Fruit fly (Drosophila melanogaster): ENCODE measurements around the gene Pura.

The Pura gene

DNA sequence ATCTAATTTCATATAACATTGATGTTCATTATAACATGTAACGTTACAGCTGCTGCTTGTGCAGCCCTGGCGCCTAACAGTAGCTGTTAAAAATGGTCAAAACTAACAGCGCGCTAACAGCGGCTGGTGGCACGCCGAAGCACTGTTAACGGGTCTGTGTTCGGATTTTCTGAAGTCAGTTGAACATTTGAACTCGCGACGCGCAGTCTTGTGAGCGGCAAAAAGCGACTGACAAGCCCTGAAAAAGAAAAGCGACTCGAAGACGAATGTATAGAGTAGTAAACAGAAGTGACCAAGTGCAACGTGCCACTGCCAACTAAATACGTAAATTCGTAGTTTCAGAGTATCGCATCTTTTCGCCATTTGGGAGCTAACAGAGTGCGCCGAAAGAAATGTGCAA lies 12.0 kb downstream of the Pura start:
- TF ChIP-seq CTCF (optimal IDR thresholded peaks at IDR 0.05) (no peak), CG8478 (optimal IDR thresholded peaks at IDR 0.05) (no peak)

DNA sequence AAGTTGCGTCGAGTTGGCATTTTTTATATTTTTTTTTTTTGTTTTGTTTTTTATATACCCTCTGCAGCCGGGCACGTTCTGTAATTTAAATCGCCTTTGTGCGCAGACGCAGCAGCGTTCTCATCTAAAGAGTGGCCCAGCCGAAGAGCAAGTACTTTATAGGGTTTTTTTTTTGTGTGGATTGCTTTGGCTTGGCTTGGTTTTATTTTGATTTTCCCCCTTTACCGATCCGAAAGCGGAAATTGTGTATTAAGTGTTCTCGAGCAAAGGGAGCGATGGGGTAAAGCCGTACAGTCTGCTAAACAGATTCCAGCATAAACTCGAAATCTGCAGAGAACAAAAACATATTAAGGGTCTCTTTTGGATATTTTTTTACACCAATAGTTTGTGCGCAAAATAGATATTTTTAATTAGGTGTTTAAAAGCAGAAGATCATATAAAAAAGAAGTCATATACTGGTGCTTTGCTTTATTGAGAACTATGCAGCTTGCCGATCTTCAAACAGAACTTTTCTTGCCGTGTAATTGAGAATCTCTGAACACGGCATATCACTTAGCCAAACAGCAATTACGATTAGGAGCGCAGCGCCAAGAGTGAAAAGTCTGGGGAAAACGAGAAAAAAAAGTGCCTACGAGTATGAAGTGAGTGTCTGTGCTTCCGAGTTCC lies 13.6 kb downstream of the Pura start:
- TF ChIP-seq CTCF (optimal IDR thresholded peaks at IDR 0.05) (no peak), CG8478 (optimal IDR thresholded peaks at IDR 0.05) (no peak)

DNA sequence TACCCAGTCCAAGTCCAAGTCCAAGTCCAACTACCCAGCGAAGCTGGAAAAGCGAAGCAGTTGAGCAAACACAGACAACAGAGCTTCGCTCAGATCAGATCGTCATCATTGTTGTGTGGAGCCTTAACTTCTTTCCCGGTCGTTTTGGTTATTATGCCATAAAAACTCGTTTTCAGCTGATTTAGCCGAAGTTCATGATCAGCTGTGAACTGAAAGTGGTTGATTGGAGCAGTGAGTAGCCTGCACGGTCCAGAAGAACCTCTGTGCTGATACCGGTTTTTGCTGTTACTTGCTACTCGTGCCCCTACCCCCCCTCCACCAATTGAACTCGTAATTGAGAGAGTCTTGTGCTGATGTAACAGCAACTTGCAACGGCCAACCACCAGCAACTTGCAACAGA lies 17.6 kb downstream of the Pura start:
- no peak for TF ChIP-seq CTCF (optimal IDR thresholded peaks at IDR 0.05)
- TF ChIP-seq CG8478 (optimal IDR thresholded peaks at IDR 0.05) = no peak

DNA sequence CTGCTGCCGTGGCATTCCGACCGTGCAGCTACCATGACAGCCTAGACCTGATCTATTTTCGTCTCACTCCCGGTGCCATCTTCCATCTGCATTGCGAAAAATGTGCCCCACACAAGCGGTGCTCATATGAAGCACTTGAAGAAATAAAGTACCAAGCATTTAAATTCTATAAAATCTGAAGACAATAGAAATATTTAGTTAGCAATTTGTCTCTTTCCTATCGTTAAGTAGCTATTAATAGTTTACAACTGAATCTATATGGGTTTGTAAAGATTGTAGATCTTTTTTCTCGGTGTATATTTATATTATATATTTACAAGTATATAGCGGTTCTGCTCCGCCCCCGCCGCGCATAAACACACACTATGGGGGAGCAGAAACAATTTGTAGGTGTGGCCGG lies 18.3 kb downstream of the Pura start:
- no peak for TF ChIP-seq CTCF (optimal IDR thresholded peaks at IDR 0.05)

DNA sequence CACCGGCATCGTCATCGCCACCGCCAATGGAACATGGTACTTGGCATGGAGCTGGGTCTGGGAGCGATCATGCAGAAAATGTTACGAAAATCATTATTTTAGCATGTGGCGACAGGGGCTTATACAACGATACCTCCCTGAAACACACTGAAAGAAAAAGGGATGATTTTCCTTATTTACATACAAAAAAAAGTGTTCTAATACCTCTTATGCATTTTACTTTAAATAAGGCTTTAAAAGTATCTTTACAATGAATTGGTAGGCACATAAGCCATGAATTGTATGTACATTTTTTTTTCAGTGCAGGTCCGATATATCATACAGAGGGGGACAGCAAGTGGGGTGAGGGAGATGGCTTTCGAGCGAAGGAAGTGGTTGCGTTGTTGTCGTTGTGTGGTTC lies 21.3 kb downstream of the Pura start:
- no peak for TF ChIP-seq CG8478 (optimal IDR thresholded peaks at IDR 0.05)
- TF ChIP-seq CTCF (optimal IDR thresholded peaks at IDR 0.05) = no peak

DNA sequence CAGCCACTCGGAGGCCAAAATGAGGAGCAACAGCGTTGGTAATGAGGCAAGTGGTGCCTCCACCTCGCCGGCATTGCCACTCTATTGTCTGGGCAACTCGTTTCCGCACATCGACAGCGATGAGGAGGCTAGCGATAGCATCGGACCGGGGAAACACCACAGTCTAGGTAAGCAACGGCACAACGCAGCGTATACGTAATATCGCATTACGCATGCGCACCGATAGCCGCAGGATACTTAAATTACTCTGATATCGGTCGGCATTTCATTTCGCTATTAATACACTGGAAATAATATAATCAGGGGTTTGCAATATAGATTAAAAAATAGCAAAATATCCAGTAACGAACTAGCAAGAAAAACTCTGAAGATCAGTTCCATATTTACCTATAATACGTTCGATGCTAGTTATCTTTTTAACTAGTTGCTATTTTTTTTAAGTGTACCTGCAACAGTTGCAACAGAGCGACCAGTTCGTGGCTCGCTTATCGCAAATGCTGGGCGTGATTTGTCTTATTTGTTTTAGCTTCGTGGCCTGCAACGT lies 24.6 kb downstream of the Pura start:
- no peak for TF ChIP-seq CG8478 (optimal IDR thresholded peaks at IDR 0.05)
- TF ChIP-seq CTCF (optimal IDR thresholded peaks at IDR 0.05) = no peak

DNA sequence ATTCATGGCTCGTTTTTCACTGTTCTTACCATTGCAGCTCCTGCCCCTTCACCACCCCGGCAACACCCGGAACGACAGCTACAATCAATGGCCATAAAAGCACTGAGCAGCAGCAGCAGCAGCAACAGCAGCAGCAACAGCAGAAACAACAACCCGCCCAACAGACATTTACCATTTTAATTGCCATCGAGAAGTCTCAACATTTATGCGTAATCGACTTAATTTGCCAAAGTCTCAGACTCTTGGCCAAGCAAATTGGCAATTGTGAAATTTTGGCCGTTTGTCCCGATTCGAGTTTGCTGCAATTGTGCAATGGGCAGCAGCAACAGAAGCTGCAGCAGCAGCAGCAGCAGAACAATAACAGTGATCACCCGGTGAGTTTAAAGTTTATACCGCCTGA lies 31.7 kb downstream of the Pura start:
- TF ChIP-seq CTCF (optimal IDR thresholded peaks at IDR 0.05) (no peak), CG8478 (optimal IDR thresholded peaks at IDR 0.05) (no peak)

DNA sequence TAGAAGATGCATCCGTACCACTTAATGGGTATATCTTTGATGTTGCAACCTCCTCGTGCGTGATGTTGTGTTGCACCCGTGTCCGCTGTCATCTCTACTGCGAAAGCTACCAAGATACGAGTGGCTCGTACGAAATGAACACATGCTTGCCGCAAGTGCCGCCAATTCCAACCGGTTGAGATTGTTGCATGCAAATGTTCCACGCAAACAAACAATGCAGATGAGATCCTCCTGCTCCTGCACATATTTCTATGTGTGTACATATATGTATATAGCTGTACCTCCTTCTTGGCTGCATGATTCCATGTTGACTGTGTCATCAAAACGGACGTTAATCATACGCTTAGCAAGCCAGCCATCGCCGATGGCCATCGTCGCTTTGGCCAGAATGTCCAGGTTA lies 37.2 kb downstream of the Pura start:
- TF ChIP-seq CG8478 (optimal IDR thresholded peaks at IDR 0.05) (no peak), CTCF (optimal IDR thresholded peaks at IDR 0.05) (no peak)

DNA sequence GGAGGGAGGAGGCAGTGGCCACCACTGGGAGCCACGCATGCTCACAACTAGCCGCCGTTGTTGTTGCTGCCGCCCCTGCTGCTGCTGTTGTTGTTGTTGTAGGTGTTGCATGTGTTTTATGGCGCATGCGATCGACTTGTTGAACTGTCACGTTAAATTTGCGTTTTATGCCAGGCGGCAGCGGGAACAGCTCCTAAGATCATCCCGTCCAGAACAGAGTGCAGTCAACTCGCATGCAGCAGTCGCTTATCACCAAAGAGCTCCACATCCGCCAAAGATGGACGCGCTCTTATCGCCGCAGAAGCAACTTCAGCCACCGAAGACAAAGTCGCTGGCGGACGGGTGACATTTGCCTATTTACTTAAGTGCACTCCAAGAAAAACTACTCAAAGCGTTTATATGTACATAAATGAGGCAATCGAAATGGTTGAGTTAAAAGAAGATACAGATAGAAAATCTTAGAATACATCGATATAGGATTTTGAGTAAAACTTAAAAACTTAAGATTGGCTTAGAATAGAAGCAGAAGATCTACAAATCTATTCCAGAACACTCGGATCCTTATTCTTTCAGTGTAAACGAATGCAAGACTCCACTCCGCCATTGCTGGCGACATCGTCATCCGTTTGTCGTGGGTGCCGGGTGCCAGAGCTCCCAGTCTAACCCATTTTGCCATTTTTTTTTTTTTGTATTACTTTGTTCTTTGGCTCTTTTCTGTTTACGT lies 39.8 kb downstream of the Pura start:
- TF ChIP-seq CG8478 (optimal IDR thresholded peaks at IDR 0.05) (no peak), CTCF (optimal IDR thresholded peaks at IDR 0.05) (no peak)

DNA sequence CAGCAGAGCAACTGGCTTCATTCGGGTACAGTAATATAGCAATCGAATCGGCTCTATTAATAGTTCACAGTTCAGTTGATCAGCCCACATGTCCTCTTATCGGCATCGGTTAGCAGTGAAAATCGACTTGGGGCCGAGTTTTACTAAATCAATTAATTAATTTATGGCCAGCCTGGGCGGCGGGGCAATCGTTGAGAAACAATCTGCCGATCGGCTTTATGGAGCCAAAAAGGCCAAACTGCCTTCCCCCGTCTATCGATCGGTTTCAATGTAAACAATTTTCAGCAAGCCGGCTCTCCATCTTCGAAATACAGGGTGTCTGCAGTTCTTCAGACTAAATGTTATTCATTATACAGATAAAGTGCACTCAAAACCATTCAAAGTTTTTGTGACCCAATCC lies 40.7 kb downstream of the Pura start:
- no peak for TF ChIP-seq CTCF (optimal IDR thresholded peaks at IDR 0.05)
- TF ChIP-seq CG8478 (optimal IDR thresholded peaks at IDR 0.05) = no peak

DNA sequence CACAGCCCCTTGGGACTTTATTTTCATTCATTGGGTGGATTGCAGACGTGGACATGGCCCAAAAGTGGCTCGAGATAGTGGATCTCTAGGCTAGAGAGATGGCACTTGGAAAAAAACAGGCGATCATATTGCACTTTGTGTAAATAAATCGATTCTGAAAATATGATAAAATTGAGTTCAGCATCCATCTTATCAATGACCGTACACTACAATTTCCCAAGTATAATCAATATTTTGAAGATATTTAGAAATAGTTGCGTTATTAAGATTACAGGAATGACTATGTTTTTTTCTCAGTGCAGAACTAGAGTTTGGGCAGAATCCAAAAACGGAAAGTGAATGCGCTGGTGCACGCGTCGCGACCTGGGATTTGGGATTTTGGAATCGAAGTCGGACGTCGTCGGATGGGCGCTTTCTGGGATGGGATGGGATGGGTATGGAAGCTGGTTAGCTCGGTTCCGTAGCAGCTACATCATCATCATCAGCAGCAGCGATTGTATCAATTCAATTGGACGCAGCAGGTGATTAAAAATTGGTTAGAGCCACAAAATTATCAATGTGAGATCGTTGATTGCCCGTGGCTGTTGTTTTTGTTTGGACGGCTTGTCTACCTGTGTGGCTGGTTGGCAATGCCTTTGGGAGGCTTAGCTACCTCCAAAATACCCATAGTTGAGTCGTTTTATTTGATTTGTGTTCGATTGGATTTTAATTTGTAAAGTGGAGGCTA lies 42.0 kb downstream of the Pura start:
- TF ChIP-seq CG8478 (optimal IDR thresholded peaks at IDR 0.05) = no peak
- no peak for TF ChIP-seq CTCF (optimal IDR thresholded peaks at IDR 0.05)

DNA sequence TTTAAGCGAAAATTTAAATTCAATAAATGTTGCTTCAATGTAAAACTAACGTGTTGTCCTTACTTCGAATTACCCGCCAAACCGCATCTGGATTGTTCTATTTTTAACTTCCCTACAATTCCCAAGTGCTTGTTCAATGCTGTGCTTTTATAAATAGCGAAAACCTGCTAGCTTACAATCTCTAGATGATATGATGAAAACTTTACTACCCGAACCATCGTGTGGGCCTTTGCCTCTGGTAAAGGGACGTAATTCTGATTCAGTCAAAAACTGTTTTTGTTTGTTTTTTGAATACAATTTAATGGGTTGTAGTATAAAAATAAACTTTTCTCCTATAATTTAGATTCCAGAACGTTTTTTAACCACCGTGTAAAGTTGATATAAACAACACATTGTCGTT lies 46.6 kb downstream of the Pura start:
- TF ChIP-seq CG8478 (optimal IDR thresholded peaks at IDR 0.05) (no peak), CTCF (optimal IDR thresholded peaks at IDR 0.05) (no peak)

DNA sequence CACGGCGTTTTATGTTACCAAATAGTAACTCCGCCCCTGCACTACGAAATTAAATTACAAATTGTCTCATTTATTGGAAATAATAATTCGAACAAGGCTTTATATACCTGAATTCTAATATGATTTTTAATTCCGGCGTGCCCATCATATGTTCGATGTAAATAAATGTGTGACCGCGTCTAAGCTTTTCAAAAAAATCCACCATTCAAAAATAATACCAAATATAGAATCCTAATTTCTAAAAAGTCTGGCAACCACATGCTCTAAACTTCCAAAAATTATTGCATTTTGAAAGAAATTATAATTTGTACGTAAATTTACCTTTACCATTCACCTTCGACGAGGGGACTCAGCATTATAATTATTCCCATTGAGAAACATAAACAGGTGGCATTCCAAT lies 47.4 kb downstream of the Pura start, which contains the start of gene Urm1:
Gene Urm1, minus strand, starts transcription at position 150 of the 400 bp plus-strand sequence.
- TF ChIP-seq CTCF (optimal IDR thresholded peaks at IDR 0.05) (no peak), CG8478 (optimal IDR thresholded peaks at IDR 0.05) (no peak)

DNA sequence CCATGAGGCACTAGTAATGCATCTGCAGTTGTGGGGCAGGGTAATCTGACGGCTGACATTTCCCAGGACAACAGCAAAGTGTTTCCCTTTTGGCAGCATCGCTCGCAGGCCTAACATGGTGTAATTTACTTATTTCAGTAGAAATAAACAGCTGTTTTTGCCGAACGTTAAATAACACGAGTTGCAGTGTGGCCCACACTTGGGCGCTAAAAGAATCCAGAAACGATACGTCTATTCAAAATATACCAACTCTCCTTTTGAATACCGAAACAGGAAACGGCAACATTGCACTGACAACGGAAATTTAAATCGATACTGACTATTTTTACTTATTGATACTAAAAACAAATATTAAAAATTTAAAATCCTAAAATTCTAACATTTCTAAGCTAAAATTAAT lies 48.6 kb downstream of the Pura start, which contains the start of gene CG7506:
Gene CG7506, minus strand, starts transcription at position 182 of the 400 bp plus-strand sequence.
- TF ChIP-seq CG8478 (optimal IDR thresholded peaks at IDR 0.05) (no peak), CTCF (optimal IDR thresholded peaks at IDR 0.05) (no peak)

DNA sequence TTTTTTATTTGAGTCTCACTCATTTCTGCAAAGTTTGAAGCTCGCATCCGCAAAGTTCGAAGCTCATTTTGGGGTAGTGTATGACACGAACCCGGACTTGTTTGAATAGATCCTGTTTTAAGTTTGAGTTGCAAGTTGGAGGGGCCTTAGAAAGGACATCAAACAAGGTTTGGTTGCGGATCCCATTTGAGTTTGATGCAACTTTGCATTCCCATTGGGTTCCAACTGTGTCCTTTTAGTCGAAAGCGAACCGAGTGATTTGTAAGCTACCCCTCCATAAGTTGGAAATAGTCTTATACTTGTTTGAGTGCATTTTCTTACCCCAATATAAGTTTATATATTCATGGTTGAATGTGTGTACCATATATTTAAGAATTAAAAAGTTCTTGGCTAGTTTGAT lies 50.7 kb downstream of the Pura start:
- TF ChIP-seq CG8478 (optimal IDR thresholded peaks at IDR 0.05) (no peak), CTCF (optimal IDR thresholded peaks at IDR 0.05) (no peak)

DNA sequence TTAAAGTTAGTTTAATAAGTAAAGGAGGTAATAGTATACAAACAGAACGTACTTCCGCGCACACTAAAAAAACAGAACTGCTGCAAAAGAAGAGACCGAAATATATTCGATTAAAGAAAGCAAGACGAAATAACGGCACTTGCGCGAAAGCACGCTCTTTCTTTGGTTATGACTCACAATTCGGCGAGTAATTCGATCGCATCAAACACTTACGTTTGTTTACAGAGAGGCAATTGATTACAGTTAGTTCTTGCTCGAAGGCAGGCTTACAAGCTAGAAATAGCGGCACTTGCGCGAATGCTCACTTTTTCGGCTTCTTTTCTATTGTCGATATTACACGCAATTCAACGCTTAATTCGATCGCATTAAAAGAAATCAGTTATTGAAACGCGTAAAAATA lies 57.4 kb downstream of the Pura start, which contains the start of gene CG32373:
Gene CG32373, plus strand, starts transcription at position 301 of the 400 bp plus-strand sequence.
- TF ChIP-seq CG8478 (optimal IDR thresholded peaks at IDR 0.05) = no peak
- TF ChIP-seq CTCF (optimal IDR thresholded peaks at IDR 0.05) = no peak

All from S2 (cell line).